Fruit fly (Drosophila melanogaster) whole organism, prepupa: ENCODE measurements around the gene eIF3e.

Experiments
- Blimp-1 ChIP-seq: fragments of 200-800 bp; sonication (Bioruptor generic); optimal IDR thresholded peaks from 3 replicates; lab custom pipeline; 2017; ENCODE audit warnings: missing biosample characterization, missing genetic modification characterization, mild to moderate bottlenecking, moderate library complexity, missing genetic modification reagents
- CG10631 ChIP-seq: fragments of 200-800 bp; sonication (Bioruptor generic); optimal IDR thresholded peaks from 2 replicates; lab custom pipeline; 2016; ENCODE audit warnings: missing biosample characterization, missing genetic modification characterization
- CG10669 ChIP-seq: fragments of 200-800 bp; sonication (Bioruptor generic); optimal IDR thresholded peaks from 3 replicates; lab custom pipeline; 2018; ENCODE audit warnings: missing biosample characterization, mild to moderate bottlenecking, missing genetic modification characterization, moderate library complexity
- CG11902 ChIP-seq: fragments of 200-800 bp; sonication (Bioruptor generic); optimal IDR thresholded peaks from 3 replicates; lab custom pipeline; 2016; ENCODE audit warnings: missing biosample characterization, missing genetic modification characterization
- CG16779 ChIP-seq: fragments of 200-800 bp; sonication (Bioruptor generic); optimal IDR thresholded peaks from 3 replicates; lab custom pipeline; 2017; ENCODE audit warnings: missing biosample characterization, mild to moderate bottlenecking, missing genetic modification characterization
- CG3032 ChIP-seq: fragments of 200-800 bp; optimal IDR thresholded peaks from 2 replicates; lab custom pipeline; 2019; ENCODE audit warnings: missing biosample characterization, mild to moderate bottlenecking, missing genetic modification characterization, moderate library complexity
- CG31627 ChIP-seq: fragments of 200-800 bp; sonication (Bioruptor generic); optimal IDR thresholded peaks from 3 replicates; lab custom pipeline; 2016; ENCODE audit warnings: missing biosample characterization, missing genetic modification characterization
- CG32006 ChIP-seq: fragments of 200-800 bp; sonication (Bioruptor generic); optimal IDR thresholded peaks from 3 replicates; lab custom pipeline; 2017; ENCODE audit warnings: missing biosample characterization, mild to moderate bottlenecking, missing genetic modification characterization
- CG3919 ChIP-seq: fragments of 200-800 bp; sonication (Bioruptor generic); optimal IDR thresholded peaks from 3 replicates; lab custom pipeline; 2016; ENCODE audit warnings: missing biosample characterization, missing genetic modification characterization
- CG4318 ChIP-seq: fragments of 200-800 bp; sonication (Bioruptor generic); optimal IDR thresholded peaks from 3 replicates; lab custom pipeline; 2017; ENCODE audit warnings: missing biosample characterization, mild to moderate bottlenecking, missing genetic modification characterization
- CG6163 ChIP-seq: fragments of 200-800 bp; sonication (Bioruptor generic); IDR thresholded peaks from 3 replicates; pipeline ENCODE4 v1.3.6; 2022; ENCODE audit warnings: missing biosample characterization, missing genetic modification characterization
- CG6792 ChIP-seq: fragments of 200-800 bp; sonication (Bioruptor generic); optimal IDR thresholded peaks from 3 replicates; lab custom pipeline; 2016; ENCODE audit warnings: missing biosample characterization, missing genetic modification characterization
- CG6808 ChIP-seq: fragments of 200-800 bp; sonication (Bioruptor generic); optimal IDR thresholded peaks from 3 replicates; lab custom pipeline; 2017; ENCODE audit warnings: missing biosample characterization, missing genetic modification characterization, mild to moderate bottlenecking, moderate library complexity, missing genetic modification reagents
- CG6854 ChIP-seq: fragments of 200-800 bp; sonication (Bioruptor generic); optimal IDR thresholded peaks from 2 replicates; lab custom pipeline; 2017; ENCODE audit warnings: missing biosample characterization, mild to moderate bottlenecking, missing genetic modification characterization
- CG7368 ChIP-seq: fragments of 200-800 bp; sonication (Bioruptor generic); optimal IDR thresholded peaks from 3 replicates; lab custom pipeline; 2016; ENCODE audit warnings: missing biosample characterization, missing genetic modification characterization
- CG8119 ChIP-seq: fragments of 200-800 bp; sonication (Bioruptor generic); IDR thresholded peaks from 3 replicates; pipeline ENCODE4 v1.3.6; 2022; ENCODE audit warnings: missing biosample characterization, missing genetic modification characterization
- CG8319 ChIP-seq: fragments of 200-800 bp; sonication (Bioruptor generic); optimal IDR thresholded peaks from 3 replicates; lab custom pipeline; 2016; ENCODE audit warnings: missing biosample characterization, missing genetic modification characterization
- CG8632 ChIP-seq: fragments of 200-800 bp; sonication (Bioruptor generic); optimal IDR thresholded peaks from 3 replicates; lab custom pipeline; 2016; ENCODE audit warnings: missing biosample characterization, missing genetic modification characterization
- CG9139 ChIP-seq: fragments of 200-800 bp; sonication (Bioruptor generic); optimal IDR thresholded peaks from 3 replicates; lab custom pipeline; 2017; ENCODE audit warnings: missing biosample characterization, mild to moderate bottlenecking, missing genetic modification characterization
- Eip75B ChIP-seq: fragments of 200-800 bp; sonication (Bioruptor generic); optimal IDR thresholded peaks from 3 replicates; lab custom pipeline; 2016; ENCODE audit warnings: missing biosample characterization, missing genetic modification characterization
- Eip78C ChIP-seq: fragments of 200-800 bp; sonication (Bioruptor generic); peaks from one replicate; lab custom pipeline; 2016; ENCODE audit warnings: missing biosample characterization, missing genetic modification characterization
- Eip93F ChIP-seq: fragments of 200-800 bp; sonication (Bioruptor generic); optimal IDR thresholded peaks from 2 replicates; lab custom pipeline; 2016; ENCODE audit warnings: missing biosample characterization, mild to moderate bottlenecking, missing genetic modification characterization
- Ets21C ChIP-seq: fragments of 200-800 bp; sonication (Bioruptor generic); optimal IDR thresholded peaks from 3 replicates; lab custom pipeline; 2016; ENCODE audit warnings: missing biosample characterization, missing genetic modification characterization
- Ets96B ChIP-seq: fragments of 200-800 bp; optimal IDR thresholded peaks from 2 replicates; lab custom pipeline; 2019; ENCODE audit warnings: missing biosample characterization, mild to moderate bottlenecking, missing genetic modification characterization, moderate library complexity
- Gug ChIP-seq: fragments of 200-800 bp; sonication (Bioruptor generic); IDR thresholded peaks from 2 replicates; pipeline ENCODE4 v1.3.6; 2022; ENCODE audit warnings: missing biosample characterization, missing genetic modification characterization
- Hr38 ChIP-seq: sonication (Bioruptor generic); optimal IDR thresholded peaks from 2 replicates; lab custom pipeline; 2016; ENCODE audit warnings: missing biosample characterization, missing genetic modification characterization
- Hr4 ChIP-seq: fragments of 200-800 bp; sonication (Bioruptor generic); optimal IDR thresholded peaks from 3 replicates; lab custom pipeline; 2016; ENCODE audit warnings: missing biosample characterization, missing genetic modification characterization
- Lpt ChIP-seq: fragments of 200-800 bp; sonication (Bioruptor generic); optimal IDR thresholded peaks from 3 replicates; lab custom pipeline; 2016; ENCODE audit warnings: missing biosample characterization, missing genetic modification characterization
- OdsH ChIP-seq: fragments of 200-800 bp; sonication (Bioruptor generic); optimal IDR thresholded peaks from 3 replicates; lab custom pipeline; 2016; ENCODE audit warnings: missing biosample characterization, missing genetic modification characterization
- Smox ChIP-seq: fragments of 200-800 bp; sonication (Bioruptor generic); optimal IDR thresholded peaks from 3 replicates; lab custom pipeline; 2016; ENCODE audit warnings: missing biosample characterization, missing genetic modification characterization
- Sox102F ChIP-seq: fragments of 200-800 bp; sonication (Bioruptor generic); optimal IDR thresholded peaks from 2 replicates; lab custom pipeline; 2016; ENCODE audit warnings: missing biosample characterization, mild to moderate bottlenecking, missing genetic modification characterization
- Sox14 ChIP-seq: fragments of 200-800 bp; sonication (Bioruptor generic); optimal IDR thresholded peaks from 3 replicates; lab custom pipeline; 2016; ENCODE audit warnings: missing biosample characterization, missing genetic modification characterization
- Sox15 ChIP-seq: fragments of 200-800 bp; sonication (Bioruptor generic); optimal IDR thresholded peaks from 3 replicates; lab custom pipeline; 2016; ENCODE audit warnings: missing biosample characterization, missing genetic modification characterization
- acj6 ChIP-seq: fragments of 200-800 bp; sonication (Bioruptor generic); optimal IDR thresholded peaks from 3 replicates; lab custom pipeline; 2016; ENCODE audit warnings: missing biosample characterization, missing genetic modification characterization
- cyc ChIP-seq: fragments of 200-800 bp; sonication (Bioruptor generic); optimal IDR thresholded peaks from 3 replicates; lab custom pipeline; 2016; ENCODE audit warnings: missing biosample characterization, missing genetic modification characterization
- dac ChIP-seq: fragments of 200-800 bp; sonication (Bioruptor generic); optimal IDR thresholded peaks from 2 replicates; lab custom pipeline; 2017; ENCODE audit warnings: missing biosample characterization, mild to moderate bottlenecking, missing genetic modification characterization
- dsx ChIP-seq: fragments of 200-800 bp; optimal IDR thresholded peaks from 3 replicates; lab custom pipeline; 2019; ENCODE audit warnings: missing biosample characterization, mild to moderate bottlenecking, missing genetic modification characterization, moderate library complexity; ENCODE audit not compliant: poor library complexity, severe bottlenecking
- eg ChIP-seq: fragments of 200-800 bp; sonication (Bioruptor generic); IDR thresholded peaks from 3 replicates; pipeline ENCODE4 v1.3.6; 2022; ENCODE audit warnings: missing biosample characterization, missing genetic modification characterization
- esn ChIP-seq: fragments of 200-800 bp; sonication (Bioruptor generic); optimal IDR thresholded peaks from 2 replicates; lab custom pipeline; 2016; ENCODE audit warnings: missing biosample characterization, mild to moderate bottlenecking, missing genetic modification characterization, moderate library complexity
- fd59A ChIP-seq: fragments of 200-800 bp; sonication (Bioruptor generic); optimal IDR thresholded peaks from 2 replicates; lab custom pipeline; 2017; ENCODE audit warnings: missing biosample characterization, mild to moderate bottlenecking, missing genetic modification characterization, missing genetic modification reagents
- fd85E ChIP-seq: fragments of 200-800 bp; sonication (Bioruptor generic); optimal IDR thresholded peaks from 3 replicates; lab custom pipeline; 2016; ENCODE audit warnings: missing biosample characterization, missing genetic modification characterization
- fkh ChIP-seq: fragments of 200-800 bp; sonication (Bioruptor generic); optimal IDR thresholded peaks from 3 replicates; lab custom pipeline; 2017; ENCODE audit warnings: missing biosample characterization, mild to moderate bottlenecking, missing genetic modification characterization, moderate library complexity
- lz ChIP-seq: fragments of 200-800 bp; sonication (Bioruptor generic); optimal IDR thresholded peaks from 3 replicates; lab custom pipeline; 2016; ENCODE audit warnings: missing biosample characterization, missing genetic modification characterization
- salr ChIP-seq, 2 experiments: fragments of 200-800 bp; sonication (Bioruptor generic); optimal IDR thresholded peaks; 3 replicates each; lab custom pipeline; 2016 to 2018; ENCODE audit warnings: missing biosample characterization in 2 of 2, missing genetic modification characterization in 2 of 2, mild to moderate bottlenecking in 1 of 2
- spab ChIP-seq: fragments of 200-800 bp; sonication (Bioruptor generic); optimal IDR thresholded peaks from 2 replicates; lab custom pipeline; 2017; ENCODE audit warnings: missing biosample characterization, mild to moderate bottlenecking, missing genetic modification characterization, missing genetic modification reagents
- ss ChIP-seq, 2 experiments: fragments of 200-800 bp; sonication (Bioruptor generic); optimal IDR thresholded peaks; 2 replicates in 1 of 2; 3 replicates in 1 of 2; lab custom pipeline; 2017 to 2018; ENCODE audit warnings: mild to moderate bottlenecking in 2 of 2, missing biosample characterization in 2 of 2, missing genetic modification characterization in 2 of 2, moderate library complexity in 1 of 2
- svp ChIP-seq: fragments of 200-800 bp; sonication (Bioruptor generic); peaks from one replicate; lab custom pipeline; 2016; ENCODE audit warnings: missing biosample characterization, missing genetic modification characterization

eIF3e gene

dm6 chr3L:16782218-16782763, 4.5 kb downstream of the eIF3e start (continued):
- no peak for TF ChIP-seq acj6 (GFP tag; lab: Kevin White, UChicago)
- no peak for TF ChIP-seq CG16779 (tag; lab: Kevin White, UChicago)
- no peak for TF ChIP-seq CG6808

- TF ChIP-seq Eip78C (peak; percentile 16), Gug (GFP tag; lab: Robert Waterston, UW) (no peak), eg (GFP tag; lab: Robert Waterston, UW) (peak; percentile 21; the same call in 1 of the 3 replicates), svp (peak; percentile 69)
Observed at dm6 chr3L:16780317-16780716, 6.4 kb downstream of the eIF3e start.

dm6 chr3L:16779704-16780173, 7.0 kb downstream of the eIF3e start, which contains the start of the genes mus302 and CG9705:
Gene mus302 (minus strand): TSS chr3L:16779736.
Gene CG9705 (plus strand): TSS chr3L:16780100.
- TF ChIP-seq Sox14 (peak; percentile 8), CG32006 (GFP tag; lab: Kevin White, UChicago) (no peak), CG6163 (no peak), OdsH (GFP tag; lab: Kevin White, UChicago) (no peak), CG8119 (GFP tag; lab: Robert Waterston, UW) (no peak), Hr38 (no peak), Blimp-1 (GFP tag; lab: Kevin White, UChicago) (no peak), CG10669 (GFP tag; lab: Kevin White, UChicago) (no peak), CG4318 (GFP tag; lab: Kevin White, UChicago) (no peak), lz (peak; percentile 43), fkh (GFP tag; lab: Kevin White, UChicago) (no peak), CG31627 (GFP tag; lab: Kevin White, UChicago) (peak; percentile 44), CG3919 (GFP tag; lab: Kevin White, UChicago) (no peak), CG7368 (GFP tag; lab: Kevin White, UChicago) (no peak), svp (peak; percentile 76), Gug (GFP tag; lab: Robert Waterston, UW) (no peak), Eip78C (peak; percentile 85), fd85E (GFP tag; lab: Kevin White, UChicago) (no peak), CG6854 (no peak), CG6792 (GFP tag; lab: Kevin White, UChicago) (peak; percentile 6), eg (GFP tag; lab: Robert Waterston, UW) (no peak; the same call in 2 of the 3 replicates), Hr4 (GFP tag; lab: Kevin White, UChicago) (peak; percentile 48), ss (GFP tag; optimal IDR thresholded peaks at IDR 0.05; lab: Kevin White, UChicago) (peak in 1 of 2 experiments; percentile 6), Ets21C (no peak), fd59A (GFP tag; lab: Kevin White, UChicago) (no peak), Smox (no peak), Eip93F (GFP tag; lab: Kevin White, UChicago) (peak; percentile 8), cyc (GFP tag; lab: Kevin White, UChicago) (peak; percentile 14), CG3032 (peak; percentile 34), Sox15 (GFP tag; lab: Kevin White, UChicago) (peak; percentile 11), CG10631 (peak; percentile 59), Eip75B (peak; percentile 8), dac (GFP tag; lab: Kevin White, UChicago) (no peak), Ets96B (no peak), CG8632 (GFP tag; lab: Kevin White, UChicago) (peak; percentile 40), Lpt (GFP tag; lab: Kevin White, UChicago) (no peak), CG9139 (no peak), CG11902 (peak; percentile 23), CG8319 (GFP tag; lab: Kevin White, UChicago) (no peak), dsx (GFP tag; lab: Kevin White, UChicago) (peak; percentile 37), salr (GFP tag; optimal IDR thresholded peaks at IDR 0.05; lab: Kevin White, UChicago) (no peak), spab (GFP tag; lab: Kevin White, UChicago) (no peak), esn (GFP tag; lab: Kevin White, UChicago) (peak; percentile 55), Sox102F (GFP tag; lab: Kevin White, UChicago) (no peak)
